Fruit fly (Drosophila melanogaster) whole organism, embryonic: Measurements from ENCODE around the gene CG12321.
A peak's percentile ranks its signal among the peaks of the same experiment; 100 is the strongest.

ENCODE experiments used
- BEAF-32 ChIP-seq: fragments of 200-800 bp; sonication (Bioruptor generic); optimal IDR thresholded peaks from 3 replicates; lab custom pipeline; 2017; ENCODE audit warnings: missing biosample characterization, missing genetic modification characterization, mild to moderate bottlenecking, moderate library complexity, missing genetic modification reagents
- Bgb ChIP-seq: fragments of 200-800 bp; sonication (Bioruptor generic); IDR thresholded peaks from 2 replicates; pipeline ENCODE4 v1.3.6; 2022; ENCODE audit warnings: missing biosample characterization, missing genetic modification characterization; ENCODE audit not compliant: partially characterized antibody
- Bteb2 ChIP-seq: fragments of 200-800 bp; sonication (Bioruptor generic); optimal IDR thresholded peaks from 2 replicates; lab custom pipeline; 2016; ENCODE audit warnings: missing biosample characterization, missing genetic modification characterization
- CG10565 ChIP-seq: fragments of 200-800 bp; sonication (Bioruptor generic); optimal IDR thresholded peaks from 3 replicates; lab custom pipeline; 2016; ENCODE audit warnings: missing biosample characterization, mild to moderate bottlenecking, missing genetic modification characterization
- CG11504 ChIP-seq: fragments of 200-800 bp; sonication (Bioruptor generic); optimal IDR thresholded peaks from 3 replicates; lab custom pipeline; 2019; ENCODE audit warnings: missing biosample characterization, mild to moderate bottlenecking, missing genetic modification characterization, moderate library complexity
- CG13296 ChIP-seq: fragments of 200-800 bp; sonication (Bioruptor generic); optimal IDR thresholded peaks from 3 replicates; lab custom pipeline; 2018; ENCODE audit warnings: missing biosample characterization, mild to moderate bottlenecking, missing genetic modification characterization
- CG13894 ChIP-seq: fragments of 200-800 bp; sonication (Bioruptor generic); optimal IDR thresholded peaks from 3 replicates; lab custom pipeline; 2018; ENCODE audit warnings: missing biosample characterization, mild to moderate bottlenecking, missing genetic modification characterization, moderate library complexity
- CG1603 ChIP-seq: fragments of 200-800 bp; sonication (Bioruptor generic); optimal IDR thresholded peaks from 2 replicates; lab custom pipeline; 2019; ENCODE audit warnings: missing biosample characterization, mild to moderate bottlenecking, missing genetic modification characterization, moderate library complexity
- CG16815 ChIP-seq: fragments of 200-800 bp; sonication (Bioruptor generic); optimal IDR thresholded peaks from 3 replicates; lab custom pipeline; 2017; ENCODE audit warnings: missing biosample characterization, mild to moderate bottlenecking, missing genetic modification characterization
- CG17385 ChIP-seq: fragments of 200-800 bp; sonication (Bioruptor generic); optimal IDR thresholded peaks from 3 replicates; lab custom pipeline; 2018; ENCODE audit warnings: missing biosample characterization, mild to moderate bottlenecking, missing genetic modification characterization
- CG17612 ChIP-seq: fragments of 200-800 bp; sonication (Bioruptor generic); IDR thresholded peaks from 2 replicates; pipeline ENCODE4 v1.3.6; 2022; ENCODE audit warnings: missing biosample characterization, missing genetic modification characterization
- CG17829 ChIP-seq: fragments of 200-800 bp; optimal IDR thresholded peaks from 2 replicates; lab custom pipeline; 2019; ENCODE audit warnings: missing biosample characterization, mild to moderate bottlenecking, missing genetic modification characterization, moderate library complexity
- CG18262 ChIP-seq: fragments of 200-800 bp; optimal IDR thresholded peaks from 3 replicates; lab custom pipeline; 2019; ENCODE audit warnings: missing biosample characterization, mild to moderate bottlenecking, missing genetic modification characterization, moderate library complexity
- CG18619 ChIP-seq: fragments of 200-800 bp; sonication (Bioruptor generic); optimal IDR thresholded peaks from 3 replicates; lab custom pipeline; 2017; ENCODE audit warnings: missing biosample characterization, mild to moderate bottlenecking, missing genetic modification characterization
- CG2116 ChIP-seq: fragments of 200-800 bp; sonication (Bioruptor generic); optimal IDR thresholded peaks from 3 replicates; lab custom pipeline; 2018; ENCODE audit warnings: missing biosample characterization, mild to moderate bottlenecking, missing genetic modification characterization
- CG2120 ChIP-seq: fragments of 200-800 bp; sonication (Bioruptor generic); optimal IDR thresholded peaks from 3 replicates; lab custom pipeline; 2016; ENCODE audit warnings: missing biosample characterization, missing genetic modification characterization
- CG2889 ChIP-seq: fragments of 200-800 bp; sonication (Bioruptor generic); IDR thresholded peaks from 3 replicates; pipeline ENCODE4 v1.3.6; 2022; ENCODE audit warnings: missing biosample characterization, missing genetic modification characterization
- CG30431 ChIP-seq: fragments of 200-800 bp; sonication (Bioruptor generic); optimal IDR thresholded peaks from 2 replicates; lab custom pipeline; 2017; ENCODE audit warnings: missing biosample characterization, missing genetic modification characterization
- CG43689 ChIP-seq: fragments of 200-800 bp; sonication (Bioruptor generic); IDR thresholded peaks from 2 replicates; pipeline ENCODE4 v1.3.6; 2022; ENCODE audit warnings: missing biosample characterization, missing genetic modification characterization
- CG4424 ChIP-seq: fragments of 200-800 bp; sonication (Bioruptor generic); optimal IDR thresholded peaks from 3 replicates; lab custom pipeline; 2016; ENCODE audit warnings: missing biosample characterization, missing genetic modification characterization
- CG5953 ChIP-seq: fragments of 200-800 bp; sonication (Bioruptor generic); IDR thresholded peaks from 2 replicates; pipeline ENCODE4 v1.3.6; 2022; ENCODE audit warnings: missing biosample characterization, missing genetic modification characterization
- CG8478 ChIP-seq: fragments of >200 bp; optimal IDR thresholded peaks from 2 replicates; lab custom pipeline; 2018
- CTCF ChIP-seq: fragments of 200-800 bp; sonication (Bioruptor generic); optimal IDR thresholded peaks from 2 replicates; lab custom pipeline; 2017; ENCODE audit warnings: missing biosample characterization, mild to moderate bottlenecking, missing genetic modification characterization, moderate library complexity
- CkIIα-i1 ChIP-seq: fragments of 200-800 bp; sonication (Bioruptor generic); IDR thresholded peaks from 2 replicates; pipeline ENCODE4 v1.3.6; 2022; ENCODE audit warnings: missing biosample characterization, missing genetic modification characterization
- Deaf1 ChIP-seq: fragments of 200-800 bp; optimal IDR thresholded peaks from 3 replicates; lab custom pipeline; 2019; ENCODE audit warnings: missing biosample characterization, mild to moderate bottlenecking, missing genetic modification characterization, moderate library complexity
- Doc2 ChIP-seq: fragments of 200-800 bp; sonication (Bioruptor generic); IDR thresholded peaks from 2 replicates; pipeline ENCODE4 v1.3.6; 2022; ENCODE audit warnings: missing biosample characterization, missing genetic modification characterization
- E2f2 ChIP-seq: fragments of 200-800 bp; sonication (Bioruptor generic); IDR thresholded peaks from 2 replicates; pipeline ENCODE4 v1.3.6; 2022; ENCODE audit warnings: missing biosample characterization, missing genetic modification characterization
- Ets65A ChIP-seq: fragments of 200-800 bp; sonication (Bioruptor generic); peaks from one replicate; lab custom pipeline; 2016; ENCODE audit warnings: missing biosample characterization, missing genetic modification characterization
- Gug ChIP-seq: fragments of 200-800 bp; sonication (Bioruptor generic); IDR thresholded peaks from 4 replicates; pipeline ENCODE4 v1.3.6; 2022; ENCODE audit warnings: missing biosample characterization, missing genetic modification characterization
- HLH54F ChIP-seq: fragments of 200-800 bp; sonication (Bioruptor generic); optimal IDR thresholded peaks from 3 replicates; lab custom pipeline; 2016; ENCODE audit warnings: missing biosample characterization, missing genetic modification characterization
- MESR4 ChIP-seq: fragments of 200-800 bp; sonication (Bioruptor generic); optimal IDR thresholded peaks from 2 replicates; lab custom pipeline; 2018; ENCODE audit warnings: missing biosample characterization, mild to moderate bottlenecking, missing genetic modification characterization, moderate library complexity
- Mad ChIP-seq: fragments of 200-800 bp; sonication (Bioruptor generic); optimal IDR thresholded peaks from 2 replicates; lab custom pipeline; 2016; ENCODE audit warnings: missing biosample characterization, missing genetic modification characterization
- NC2β ChIP-seq: fragments of 200-800 bp; sonication (Bioruptor generic); optimal IDR thresholded peaks from 2 replicates; lab custom pipeline; 2016; ENCODE audit warnings: missing biosample characterization, missing genetic modification characterization
- Nf-YC ChIP-seq: fragments of 200-800 bp; optimal IDR thresholded peaks from 3 replicates; lab custom pipeline; 2019; ENCODE audit warnings: missing biosample characterization, mild to moderate bottlenecking, missing genetic modification characterization, moderate library complexity
- Scr ChIP-seq: fragments of 200-800 bp; sonication (Bioruptor generic); IDR thresholded peaks from 2 replicates; pipeline ENCODE4 v1.3.6; 2022; ENCODE audit warnings: missing biosample characterization, missing genetic modification characterization; ENCODE audit not compliant: partially characterized antibody
- Spps ChIP-seq: fragments of 200-800 bp; sonication (Bioruptor generic); optimal IDR thresholded peaks from 2 replicates; lab custom pipeline; 2018; ENCODE audit warnings: missing biosample characterization, mild to moderate bottlenecking, missing genetic modification characterization
- Sry-β ChIP-seq: fragments of 200-800 bp; sonication (Bioruptor generic); optimal IDR thresholded peaks from 2 replicates; lab custom pipeline; 2018; ENCODE audit warnings: missing biosample characterization, mild to moderate bottlenecking, missing genetic modification characterization, moderate library complexity
- Tbp ChIP-seq: fragments of >200 bp; optimal IDR thresholded peaks from 2 replicates; lab custom pipeline; 2018; ENCODE audit warnings: missing biosample characterization, missing genetic modification characterization
- amos ChIP-seq: fragments of 200-800 bp; sonication (Bioruptor generic); IDR thresholded peaks from 2 replicates; pipeline ENCODE4 v1.3.6; 2022; ENCODE audit warnings: missing biosample characterization, missing genetic modification characterization; ENCODE audit not compliant: partially characterized antibody
- ewg ChIP-seq: fragments of 200-800 bp; sonication (Bioruptor generic); optimal IDR thresholded peaks from 3 replicates; lab custom pipeline; 2017; ENCODE audit warnings: mild to moderate bottlenecking, missing biosample characterization, missing genetic modification reagents, missing genetic modification characterization
- fu2 ChIP-seq: fragments of 200-800 bp; sonication (Bioruptor generic); optimal IDR thresholded peaks from 2 replicates; lab custom pipeline; 2016; ENCODE audit warnings: missing biosample characterization, missing genetic modification characterization
- inv ChIP-seq: fragments of 200-800 bp; sonication (Bioruptor generic); IDR thresholded peaks from 2 replicates; pipeline ENCODE4 v1.3.6; 2022; ENCODE audit warnings: missing biosample characterization, missing genetic modification characterization; ENCODE audit not compliant: partially characterized antibody
- lab ChIP-seq: fragments of 200-800 bp; sonication (Bioruptor generic); optimal IDR thresholded peaks from 3 replicates; lab custom pipeline; 2017; ENCODE audit warnings: missing biosample characterization, missing genetic modification characterization, mild to moderate bottlenecking, moderate library complexity, missing genetic modification reagents
- mirr ChIP-seq: fragments of 200-800 bp; sonication (Bioruptor generic); optimal IDR thresholded peaks from 3 replicates; lab custom pipeline; 2018; ENCODE audit warnings: missing biosample characterization, mild to moderate bottlenecking, missing genetic modification characterization
- nerfin-2 ChIP-seq: fragments of 200-800 bp; sonication (Bioruptor generic); IDR thresholded peaks from 2 replicates; pipeline ENCODE4 v1.3.6; 2022; ENCODE audit warnings: missing biosample characterization, missing genetic modification characterization; ENCODE audit not compliant: partially characterized antibody
- onecut ChIP-seq: fragments of 200-800 bp; sonication (Bioruptor generic); IDR thresholded peaks from 2 replicates; pipeline ENCODE4 v1.3.6; 2022; ENCODE audit warnings: missing biosample characterization, missing genetic modification characterization
- pum ChIP-seq: fragments of 200-800 bp; sonication (Bioruptor generic); optimal IDR thresholded peaks from 2 replicates; lab custom pipeline; 2016; ENCODE audit warnings: missing biosample characterization, missing genetic modification characterization
- pzg ChIP-seq: fragments of 200-800 bp; sonication (Bioruptor generic); optimal IDR thresholded peaks from 3 replicates; lab custom pipeline; 2018; ENCODE audit warnings: missing biosample characterization, mild to moderate bottlenecking, missing genetic modification characterization, moderate library complexity
- sens ChIP-seq: fragments of 200-800 bp; sonication (Bioruptor generic); peaks from one replicate; lab custom pipeline; 2016; ENCODE audit warnings: missing biosample characterization, missing genetic modification characterization
- sens-2 ChIP-seq: fragments of 200-800 bp; sonication (Bioruptor generic); IDR thresholded peaks from 2 replicates; pipeline ENCODE4 v1.3.6; 2022; ENCODE audit warnings: missing biosample characterization, missing genetic modification characterization
- unc-4 ChIP-seq: fragments of 200-800 bp; sonication (Bioruptor generic); IDR thresholded peaks from 2 replicates; pipeline ENCODE4 v1.3.6; 2022; ENCODE audit warnings: missing biosample characterization, missing genetic modification characterization; ENCODE audit not compliant: partially characterized antibody
- zen2 ChIP-seq: fragments of 200-800 bp; sonication (Bioruptor generic); IDR thresholded peaks from 3 replicates; pipeline ENCODE4 v1.3.6; 2022; ENCODE audit warnings: missing biosample characterization, missing genetic modification characterization; ENCODE audit not compliant: partially characterized antibody

Gene CG12321

dm6 chr3R:18220211-18220749 lies 31.8 kb upstream of the CG12321 start, which contains the start of the genes CG7988 and CG7183 (continued):
- TF ChIP-seq Doc2 (GFP tag; lab: Robert Waterston, UW), result peak; percentile 83; the same call in 1 of the 2 replicates
- no peak for TF ChIP-seq Tbp
- peak; percentile 67 for TF ChIP-seq CkIIα-i1
- peak; percentile 98 for TF ChIP-seq CG4424 (GFP tag; lab: Kevin White, UChicago)
- TF ChIP-seq CG18262, result peak; percentile 99
- TF ChIP-seq CG17612 (GFP tag; lab: Robert Waterston, UW), result peak; percentile 97
- TF ChIP-seq CG43689 (GFP tag; lab: Robert Waterston, UW), result peak; percentile 91
- TF ChIP-seq Deaf1 (tag; lab: Kevin White, UChicago), result peak; percentile 84
- TF ChIP-seq CG1603 (tag; lab: Kevin White, UChicago), result peak; percentile 90
- TF ChIP-seq CTCF, result peak; percentile 60
- TF ChIP-seq Bteb2 (GFP tag; lab: Kevin White, UChicago), result peak; percentile 97
- TF ChIP-seq Gug (GFP tag; lab: Robert Waterston, UW), result peak; percentile 95
- peak; percentile 65 for TF ChIP-seq Sry-β (GFP tag; lab: Kevin White, UChicago)
- TF ChIP-seq CG2120 (GFP tag; lab: Kevin White, UChicago), result peak; percentile 98
- TF ChIP-seq CG18619 (GFP tag; lab: Kevin White, UChicago), result peak; percentile 96
- peak; percentile 64 for TF ChIP-seq mirr (GFP tag; lab: Kevin White, UChicago)
- TF ChIP-seq fu2 (GFP tag; lab: Kevin White, UChicago), result peak; percentile 92
- peak; percentile 94 for TF ChIP-seq CG13296 (GFP tag; lab: Kevin White, UChicago)
- peak; percentile 94 for TF ChIP-seq NC2β
- peak; percentile 96 for TF ChIP-seq pum
- TF ChIP-seq lab (GFP tag; lab: Kevin White, UChicago), result peak; percentile 96
- peak; percentile 99 for TF ChIP-seq CG17829 (tag; lab: Kevin White, UChicago)
- peak; percentile 98 for TF ChIP-seq Spps (tag; lab: Kevin White, UChicago)
- TF ChIP-seq Scr (GFP tag; lab: Robert Waterston, UW), result peak; percentile 23; the same call in 1 of the 2 replicates
- TF ChIP-seq zen2 (GFP tag; lab: Robert Waterston, UW), result no peak
- TF ChIP-seq sens-2 (GFP tag; lab: Robert Waterston, UW), result peak; percentile 93
- TF ChIP-seq Mad, result peak; percentile 96
- TF ChIP-seq CG5953, result peak; percentile 93
- peak; percentile 88 for TF ChIP-seq Nf-YC (tag; lab: Kevin White, UChicago)
- TF ChIP-seq CG16815, result peak; percentile 97
- TF ChIP-seq CG2889 (GFP tag; lab: Robert Waterston, UW), result peak; percentile 98
- peak; percentile 97 for TF ChIP-seq CG11504 (tag; lab: Kevin White, UChicago)
- peak; percentile 94 for TF ChIP-seq HLH54F (GFP tag; lab: Kevin White, UChicago)

- peak; percentile 10 for TF ChIP-seq MESR4 (GFP tag; lab: Kevin White, UChicago)
- peak; percentile 16; the same call in 1 of the 2 replicates for TF ChIP-seq unc-4
- TF ChIP-seq E2f2, result peak; percentile 14
- no peak for TF ChIP-seq CG10565
- TF ChIP-seq CG2116 (GFP tag; lab: Kevin White, UChicago), result no peak
- TF ChIP-seq CG17385 (GFP tag; lab: Kevin White, UChicago), result peak; percentile 53
- peak; percentile 1 for TF ChIP-seq pzg (GFP tag; lab: Kevin White, UChicago)
- TF ChIP-seq amos (GFP tag; lab: Robert Waterston, UW), result peak; percentile 67; the same call in 1 of the 2 replicates
- peak; percentile 56; the same call in 1 of the 2 replicates for TF ChIP-seq Bgb (GFP tag; lab: Robert Waterston, UW)
- TF ChIP-seq inv, result peak; percentile 39; the same call in 1 of the 2 replicates
- TF ChIP-seq CG13894 (tag; lab: Kevin White, UChicago), result no peak
- 0 out of 2 replicates have a peak, but pooled peaks have one; percentile 34 for TF ChIP-seq nerfin-2 (GFP tag; lab: Robert Waterston, UW)
- TF ChIP-seq CG30431 (GFP tag; lab: Kevin White, UChicago), result no peak
- peak; percentile 93 for TF ChIP-seq onecut (GFP tag; lab: Robert Waterston, UW)
- TF ChIP-seq BEAF-32 (GFP tag; lab: Kevin White, UChicago), result peak; percentile 30
- peak; percentile 92 for TF ChIP-seq ewg (GFP tag; lab: Kevin White, UChicago)
- peak; percentile 95 for TF ChIP-seq Ets65A
- no peak for TF ChIP-seq sens
- no peak for TF ChIP-seq CG8478 (lab: Kevin White, UChicago)
These were observed 27.4 kb upstream of the CG12321 start, which contains the start of gene CG14314 for dm6 chr3R:18215900-18216299. CG14314 (plus strand) TSS chr3R:18216142.
